Fruit fly (Drosophila melanogaster) ovary, adult (tissue): ENCODE results near the gene STUB1.

Source experiments
- CG17801 ChIP-seq: fragments of 200-800 bp; optimal IDR thresholded peaks from 2 replicates; lab custom pipeline; 2019; ENCODE audit warnings: missing biosample characterization, mild to moderate bottlenecking, missing genetic modification characterization, moderate library complexity; ENCODE audit not compliant: partially characterized antibody

Gene STUB1

dm6 chr2L:10437317-10437716, at the start of gene STUB1:
Gene STUB1 (plus strand): TSS chr2L:10437548.
- peak; percentile 29 for TF ChIP-seq CG17801 (GFP tag; lab: Kevin White, UChicago)

DNA sequence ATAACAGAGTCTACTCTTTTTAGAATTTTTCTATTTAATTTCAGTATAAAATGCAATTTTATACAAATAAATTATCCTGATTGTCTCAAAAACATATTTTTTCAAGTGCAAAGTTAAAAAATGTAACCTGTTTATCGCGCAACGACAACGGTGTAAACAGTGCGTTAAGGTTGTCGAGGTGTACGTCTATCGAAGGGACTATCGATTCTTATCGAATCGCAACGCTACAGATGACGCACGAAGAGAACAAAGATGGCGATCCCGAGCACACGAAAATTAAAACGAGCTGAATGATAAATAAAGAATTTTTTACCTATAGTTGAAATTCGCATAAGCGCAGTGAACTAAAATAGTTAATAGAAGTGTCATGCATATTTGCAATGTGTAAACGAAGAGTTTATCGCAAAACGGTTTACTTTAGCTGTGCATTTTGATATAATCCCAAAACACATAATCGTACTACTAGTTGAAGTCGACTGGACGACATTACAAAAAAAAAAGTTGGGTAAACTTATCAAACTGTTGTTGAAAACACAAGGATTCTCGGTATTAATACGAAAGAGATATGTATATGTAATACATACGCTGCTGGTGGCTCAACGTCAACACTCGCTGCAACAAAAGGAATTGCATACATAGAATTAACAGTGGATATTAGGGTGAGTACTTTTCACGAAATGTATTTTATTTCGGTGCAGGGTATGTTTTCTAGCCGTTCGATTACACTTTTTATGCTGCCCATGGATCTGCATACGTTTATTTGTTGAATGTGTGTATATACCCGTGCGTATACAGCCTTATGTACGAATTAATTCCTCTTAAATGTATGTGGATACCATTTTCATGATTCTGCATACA, 49.2 kb upstream of the STUB1 start, which contains the start of gene da:
TSS of gene da (plus strand) at position 237 of the 858 bp plus-strand sequence.
- TF ChIP-seq CG17801 (GFP tag; lab: Kevin White, UChicago), result peak; percentile 41

DNA sequence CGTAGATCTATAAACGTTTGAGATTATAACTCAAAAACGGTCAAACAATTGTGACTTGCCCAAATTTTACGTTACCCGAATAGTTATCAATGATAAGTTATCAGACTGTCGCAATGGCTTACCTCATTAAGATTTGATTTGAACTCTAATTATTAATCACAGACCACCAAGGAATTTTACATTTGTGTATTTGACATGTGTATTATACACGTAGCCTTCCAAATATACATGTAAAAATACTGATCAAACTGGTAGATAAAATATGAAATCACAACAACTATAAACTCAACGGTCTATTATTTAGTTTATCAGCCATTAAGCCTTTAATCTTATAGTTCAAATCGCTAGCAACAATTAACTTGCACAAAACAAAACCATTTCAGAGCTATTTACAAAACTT, 43.9 kb upstream of the STUB1 start:
- no peak for TF ChIP-seq CG17801 (GFP tag; lab: Kevin White, UChicago)

DNA sequence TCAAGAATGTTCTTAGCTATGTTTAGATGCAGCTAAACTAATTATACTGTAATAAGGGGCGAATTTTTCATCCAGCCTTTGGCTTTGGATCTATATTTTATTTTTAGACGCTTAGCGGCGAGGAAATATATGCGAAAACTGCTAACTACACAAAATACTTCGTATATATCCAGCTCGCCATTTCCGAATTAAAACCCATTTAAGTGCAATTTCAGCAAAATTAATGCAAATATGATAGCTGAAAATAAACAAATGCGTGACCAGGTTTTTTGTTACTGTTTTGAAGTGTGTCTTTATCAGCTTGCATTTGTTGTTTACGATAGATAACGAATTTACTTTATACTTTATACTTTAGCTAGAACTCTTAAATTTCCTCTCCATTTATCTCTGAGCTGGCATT, 42.3 kb upstream of the STUB1 start:
- TF ChIP-seq CG17801 (GFP tag; lab: Kevin White, UChicago), result peak; percentile 8

DNA sequence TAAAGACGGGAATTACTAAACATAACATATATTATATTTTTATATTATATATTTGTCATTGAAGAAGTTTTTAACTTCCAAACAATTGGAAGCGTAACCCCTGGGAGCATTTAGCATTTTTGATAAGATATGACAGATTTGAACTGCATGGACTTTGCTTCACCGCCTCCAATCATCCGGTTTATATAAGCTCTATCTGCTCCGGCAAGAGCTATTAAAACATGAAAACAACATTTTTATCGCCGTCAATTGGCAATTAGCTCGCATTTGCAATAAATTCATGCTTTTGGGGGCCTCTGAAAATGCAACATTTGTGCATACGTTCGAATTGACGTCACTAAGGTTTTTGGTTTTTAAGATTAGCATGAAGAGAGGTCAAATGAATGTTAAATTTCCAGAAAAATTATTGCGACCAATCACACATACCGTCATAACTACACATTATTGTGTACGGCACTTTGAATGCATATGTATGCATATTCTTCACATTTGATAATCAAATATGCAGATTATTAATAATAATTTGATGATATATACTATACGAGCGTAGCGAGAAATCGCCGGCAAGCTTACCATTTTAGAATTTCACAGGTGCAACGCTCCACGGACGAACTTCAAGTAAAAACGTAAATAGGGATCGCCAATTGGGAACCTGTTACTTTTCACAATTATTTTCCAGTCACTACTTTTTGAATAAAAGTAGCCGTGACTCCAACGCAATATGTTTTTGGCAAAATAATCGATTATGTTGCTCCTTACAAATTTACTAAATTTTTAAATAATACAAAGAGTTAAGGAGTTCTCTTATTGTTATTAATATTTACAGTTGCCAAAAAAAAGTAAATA, 41.5 kb upstream of the STUB1 start, which contains the start of gene Mdh1:
TSS of gene Mdh1 (minus strand) at position 691 of the 846 bp plus-strand sequence.
- TF ChIP-seq CG17801 (GFP tag; lab: Kevin White, UChicago), result no peak

dm6 chr2L:10396488-10396824, 40.9 kb upstream of the STUB1 start, which contains the start of gene Cnot4:
Gene Cnot4 (plus strand): TSS chr2L:10396716.
- TF ChIP-seq CG17801 (GFP tag; lab: Kevin White, UChicago), result peak; percentile 4

DNA sequence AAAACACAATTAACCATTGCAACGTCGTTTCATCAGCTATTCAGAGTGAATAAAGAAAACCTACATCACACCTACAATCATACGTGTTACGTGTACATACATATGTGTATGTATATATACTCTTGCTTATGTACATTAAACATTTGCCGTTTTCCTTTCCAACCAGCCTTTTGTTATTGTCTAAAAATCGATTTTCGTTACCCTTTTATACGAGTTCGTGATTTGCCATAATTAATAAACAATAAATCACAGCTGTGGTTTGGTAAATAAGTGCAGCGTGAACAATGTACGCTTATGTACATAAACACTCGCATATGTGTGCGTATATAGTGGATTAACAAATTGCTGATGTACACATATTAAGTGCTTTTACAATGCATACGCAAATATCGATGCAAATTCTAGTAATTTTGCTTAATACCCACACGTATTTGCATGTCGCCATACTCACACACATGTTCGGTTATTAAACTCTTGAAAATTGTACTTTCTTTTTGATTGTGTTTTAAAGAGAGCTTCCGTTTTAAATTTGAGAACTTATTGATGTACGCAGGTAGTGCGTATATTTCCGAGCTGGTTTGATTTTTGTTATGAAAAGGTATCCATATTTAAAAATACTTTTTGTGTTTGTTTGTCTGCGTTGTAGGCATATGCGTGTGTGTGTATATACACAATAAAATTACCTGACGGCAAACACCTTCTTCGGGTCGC, 40.3 kb upstream of the STUB1 start:
- no peak for TF ChIP-seq CG17801 (GFP tag; lab: Kevin White, UChicago)

- no peak for TF ChIP-seq CG17801 (GFP tag; lab: Kevin White, UChicago)
Observed at dm6 chr2L:10403803-10404315, 33.5 kb upstream of the STUB1 start.

DNA sequence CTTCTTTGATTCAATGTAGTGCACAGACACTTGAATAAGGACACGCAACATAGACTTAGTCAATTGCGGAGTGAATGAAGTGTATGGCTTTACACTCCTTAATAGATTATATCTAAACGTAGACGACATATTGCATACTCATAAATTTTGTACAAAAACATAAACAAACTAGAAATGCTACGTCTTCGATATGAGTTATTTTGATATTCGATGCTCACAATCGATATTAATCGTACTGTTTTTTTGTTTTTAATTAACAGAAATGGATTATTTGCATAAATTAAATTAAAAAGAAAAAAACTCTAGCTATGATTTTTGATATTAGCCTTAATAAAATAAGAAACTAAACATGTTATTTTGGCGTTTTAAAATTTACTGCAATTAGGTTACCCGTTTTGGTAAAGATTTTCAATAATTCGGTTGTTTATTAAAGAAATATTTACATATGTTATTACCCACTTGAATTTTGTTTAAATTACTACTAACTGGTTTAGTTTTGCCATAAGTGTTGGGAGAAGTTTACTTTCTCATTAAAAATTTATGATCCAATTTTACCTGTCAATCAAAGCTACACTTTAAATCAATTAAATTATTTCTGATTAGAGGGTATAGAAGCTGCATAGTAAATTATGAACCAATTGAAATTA, 32.2 kb upstream of the STUB1 start, which contains the start of the genes CG17768, LSm-4 and Ir31a:
TSS of gene CG17768 (minus strand) at position 196 of the 647 bp plus-strand sequence.
TSS of gene LSm-4 (minus strand) at position 196 of the 647 bp plus-strand sequence.
TSS of gene Ir31a (plus strand) at position 558 of the 647 bp plus-strand sequence.
- no peak for TF ChIP-seq CG17801 (GFP tag; lab: Kevin White, UChicago)

DNA sequence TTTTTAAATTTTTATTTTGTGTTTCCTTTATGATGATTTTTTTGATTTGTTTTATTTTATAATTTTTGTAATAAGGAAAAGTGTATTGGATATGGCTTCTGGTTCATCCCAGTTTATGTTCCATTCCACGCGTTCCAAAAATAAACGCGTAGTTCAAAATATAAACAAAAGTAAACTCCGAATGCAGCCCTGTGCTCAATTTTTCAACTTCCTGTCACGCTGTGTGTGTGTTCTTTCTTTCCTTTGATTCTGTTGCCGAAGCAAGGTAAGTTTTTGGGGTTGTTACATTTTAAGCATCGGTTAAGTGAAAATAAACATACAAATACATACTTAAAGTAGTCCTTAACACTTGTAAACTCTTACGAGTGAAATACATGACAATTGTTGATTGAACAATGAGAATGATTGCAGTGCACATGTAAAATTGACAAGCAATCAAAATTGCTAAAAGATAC, 29.2 kb upstream of the STUB1 start, which contains the start of the genes Ip259 and RpS27A:
TSS of gene Ip259 (plus strand) at position 231 of the 455 bp plus-strand sequence.
TSS of gene RpS27A (plus strand) at position 231 of the 455 bp plus-strand sequence.
- TF ChIP-seq CG17801 (GFP tag; lab: Kevin White, UChicago), result peak; percentile 83

- TF ChIP-seq CG17801 (GFP tag; lab: Kevin White, UChicago), result no peak
Observed at dm6 chr2L:10413251-10414127, 23.9 kb upstream of the STUB1 start, which contains the start of the genes CG5355 and Klp31E. Gene CG5355 (minus strand): TSS chr2L:10413463. Gene Klp31E (plus strand): TSS chr2L:10414017.

dm6 chr2L:10418981-10419380, 18.4 kb upstream of the STUB1 start, which contains the start of gene RfC3:
Gene RfC3 (plus strand): TSS chr2L:10419190.
- no peak for TF ChIP-seq CG17801 (GFP tag; lab: Kevin White, UChicago)
